Fruit fly (Drosophila melanogaster) whole organism, embryonic: ENCODE data around the gene ND-24.

ENCODE experiments used
- Ada2b ChIP-seq: fragments of 200-800 bp; sonication (Bioruptor generic); IDR thresholded peaks from 2 replicates; pipeline ENCODE4 v1.3.6; 2022; ENCODE audit warnings: missing biosample characterization, missing genetic modification characterization
- Aef1 ChIP-seq: fragments of 200-800 bp; sonication (Bioruptor generic); IDR thresholded peaks from 3 replicates; pipeline ENCODE4 v1.3.6; 2022; ENCODE audit warnings: missing biosample characterization, missing genetic modification characterization
- Asciz ChIP-seq: fragments of 200-800 bp; sonication (Bioruptor generic); optimal IDR thresholded peaks from 2 replicates; lab custom pipeline; 2017; ENCODE audit warnings: missing biosample characterization, mild to moderate bottlenecking, missing genetic modification characterization, missing genetic modification reagents
- CG10321 ChIP-seq: fragments of 200-800 bp; sonication (Bioruptor generic); IDR thresholded peaks from 2 replicates; pipeline ENCODE4 v1.3.6; 2022; ENCODE audit warnings: missing biosample characterization, missing genetic modification characterization
- CG1603 ChIP-seq: fragments of 200-800 bp; sonication (Bioruptor generic); optimal IDR thresholded peaks from 2 replicates; lab custom pipeline; 2019; ENCODE audit warnings: missing biosample characterization, mild to moderate bottlenecking, missing genetic modification characterization, moderate library complexity
- CG16779 ChIP-seq: fragments of 200-800 bp; sonication (Bioruptor generic); IDR thresholded peaks from 2 replicates; pipeline ENCODE4 v1.3.6; 2022; ENCODE audit warnings: missing biosample characterization, missing genetic modification characterization
- CG17186 ChIP-seq: fragments of 200-800 bp; sonication (Bioruptor generic); optimal IDR thresholded peaks from 3 replicates; lab custom pipeline; 2017; ENCODE audit warnings: missing biosample characterization, missing genetic modification reagents, missing genetic modification characterization
- CG17359 ChIP-seq: fragments of 200-800 bp; sonication (Bioruptor generic); optimal IDR thresholded peaks from 3 replicates; lab custom pipeline; 2018; ENCODE audit warnings: missing biosample characterization, mild to moderate bottlenecking, missing genetic modification characterization, moderate library complexity
- CG17912 ChIP-seq: fragments of 200-800 bp; sonication (Bioruptor generic); optimal IDR thresholded peaks from 2 replicates; lab custom pipeline; 2018; ENCODE audit warnings: missing biosample characterization, mild to moderate bottlenecking, missing genetic modification characterization
- CG43689 ChIP-seq: fragments of 200-800 bp; sonication (Bioruptor generic); IDR thresholded peaks from 2 replicates; pipeline ENCODE4 v1.3.6; 2022; ENCODE audit warnings: missing biosample characterization, missing genetic modification characterization
- CG5953 ChIP-seq: fragments of 200-800 bp; sonication (Bioruptor generic); IDR thresholded peaks from 2 replicates; pipeline ENCODE4 v1.3.6; 2022; ENCODE audit warnings: missing biosample characterization, missing genetic modification characterization
- CG6272 ChIP-seq: fragments of 200-800 bp; sonication (Bioruptor generic); IDR thresholded peaks from 2 replicates; pipeline ENCODE4 v1.3.6; 2022; ENCODE audit warnings: missing biosample characterization, missing genetic modification characterization
- CG6813 ChIP-seq: fragments of 200-800 bp; sonication (Bioruptor generic); optimal IDR thresholded peaks from 2 replicates; lab custom pipeline; 2017; ENCODE audit warnings: missing biosample characterization, missing genetic modification characterization, mild to moderate bottlenecking, moderate library complexity, missing genetic modification reagents
- CG7372 ChIP-seq: fragments of 200-800 bp; sonication (Bioruptor generic); IDR thresholded peaks from 2 replicates; pipeline ENCODE4 v1.3.6; 2022; ENCODE audit warnings: missing biosample characterization, missing genetic modification characterization
- CG9797 ChIP-seq: fragments of 200-800 bp; sonication (Bioruptor generic); optimal IDR thresholded peaks from 3 replicates; lab custom pipeline; 2018; ENCODE audit warnings: missing biosample characterization, mild to moderate bottlenecking, missing genetic modification characterization
- Camta ChIP-seq: fragments of 200-800 bp; sonication (Bioruptor generic); optimal IDR thresholded peaks from 2 replicates; lab custom pipeline; 2016; ENCODE audit warnings: missing biosample characterization, missing genetic modification characterization
- CrebB ChIP-seq: fragments of 200-800 bp; sonication (Bioruptor generic); optimal IDR thresholded peaks from 3 replicates; lab custom pipeline; 2018; ENCODE audit warnings: missing biosample characterization, mild to moderate bottlenecking, missing genetic modification characterization
- D19B ChIP-seq: fragments of 200-800 bp; sonication (Bioruptor generic); optimal IDR thresholded peaks from 2 replicates; lab custom pipeline; 2017; ENCODE audit warnings: missing biosample characterization, mild to moderate bottlenecking, missing genetic modification characterization
- Eip74EF ChIP-seq, 2 experiments: fragments of 200-800 bp in 1 of 2; fragments of >200 bp in 1 of 2; sonication (Bioruptor generic) in 1 of 2; optimal IDR thresholded peaks; 2 replicates each; lab custom pipeline; 2017 to 2019; ENCODE audit warnings: missing biosample characterization in 2 of 2, missing genetic modification characterization in 2 of 2, mild to moderate bottlenecking in 1 of 2, moderate library complexity in 1 of 2
- GATAe ChIP-seq: fragments of 200-800 bp; sonication (Bioruptor generic); conservative IDR thresholded peaks from 2 replicates; pipeline ENCODE4 v1.3.6; 2022; ENCODE audit warnings: missing biosample characterization, missing genetic modification characterization
- H15 ChIP-seq: fragments of 200-800 bp; sonication (Bioruptor generic); IDR thresholded peaks from 3 replicates; pipeline ENCODE4 v1.3.6; 2022; ENCODE audit warnings: missing biosample characterization, missing genetic modification characterization
- HLH54F ChIP-seq: fragments of 200-800 bp; sonication (Bioruptor generic); optimal IDR thresholded peaks from 3 replicates; lab custom pipeline; 2016; ENCODE audit warnings: missing biosample characterization, missing genetic modification characterization
- Hr39 ChIP-seq: fragments of >200 bp; optimal IDR thresholded peaks from 2 replicates; lab custom pipeline; 2017
- Lhr ChIP-seq: fragments of 200-800 bp; sonication (Bioruptor generic); optimal IDR thresholded peaks from 3 replicates; lab custom pipeline; 2017; ENCODE audit warnings: mild to moderate bottlenecking, missing biosample characterization, missing genetic modification reagents, missing genetic modification characterization
- Med ChIP-seq: fragments of 200-800 bp; sonication (Bioruptor generic); peaks from one replicate; lab custom pipeline; 2016; ENCODE audit warnings: missing biosample characterization, missing genetic modification characterization, mild to moderate bottlenecking, inconsistent platforms, moderate library complexity
- Mes4 ChIP-seq: fragments of 200-800 bp; sonication (Bioruptor generic); optimal IDR thresholded peaks from 2 replicates; lab custom pipeline; 2016; ENCODE audit warnings: missing biosample characterization, missing genetic modification characterization
- NC2α ChIP-seq: fragments of 200-800 bp; sonication (Bioruptor generic); optimal IDR thresholded peaks from 2 replicates; lab custom pipeline; 2016; ENCODE audit warnings: missing biosample characterization, missing genetic modification characterization
- ap ChIP-seq: fragments of 200-800 bp; sonication (Bioruptor generic); IDR thresholded peaks from 2 replicates; pipeline ENCODE4 v1.3.6; 2022; ENCODE audit warnings: missing biosample characterization, missing genetic modification characterization
- ato ChIP-seq: fragments of 200-800 bp; sonication (Bioruptor generic); IDR thresholded peaks from 2 replicates; pipeline ENCODE4 v1.3.6; 2022; ENCODE audit warnings: missing biosample characterization, missing genetic modification characterization; ENCODE audit not compliant: partially characterized antibody
- bcd ChIP-seq: fragments of 200-800 bp; sonication (Bioruptor generic); optimal IDR thresholded peaks from 2 replicates; lab custom pipeline; 2017; ENCODE audit warnings: missing biosample characterization, mild to moderate bottlenecking, missing genetic modification characterization
- bigmax ChIP-seq: fragments of 200-800 bp; sonication (Bioruptor generic); optimal IDR thresholded peaks from 2 replicates; lab custom pipeline; 2018; ENCODE audit warnings: missing biosample characterization, mild to moderate bottlenecking, missing genetic modification characterization
- caup ChIP-seq: fragments of 200-800 bp; sonication (Bioruptor generic); optimal IDR thresholded peaks from 3 replicates; lab custom pipeline; 2017; ENCODE audit warnings: missing biosample characterization, mild to moderate bottlenecking, missing genetic modification characterization, moderate library complexity; ENCODE audit not compliant: severe bottlenecking
- da ChIP-seq: fragments of 200-800 bp; sonication (Bioruptor generic); optimal IDR thresholded peaks from 2 replicates; lab custom pipeline; 2016; ENCODE audit warnings: missing biosample characterization, missing genetic modification characterization
- dmrt99B ChIP-seq: fragments of 200-800 bp; sonication (Bioruptor generic); optimal IDR thresholded peaks from 2 replicates; lab custom pipeline; 2018; ENCODE audit warnings: missing biosample characterization, mild to moderate bottlenecking, missing genetic modification characterization, moderate library complexity
- esg ChIP-seq: fragments of 200-800 bp; sonication (Bioruptor generic); conservative IDR thresholded peaks from 2 replicates; pipeline ENCODE4 v1.3.6; 2022; ENCODE audit warnings: missing biosample characterization, missing genetic modification characterization
- ewg ChIP-seq: fragments of 200-800 bp; sonication (Bioruptor generic); optimal IDR thresholded peaks from 3 replicates; lab custom pipeline; 2017; ENCODE audit warnings: mild to moderate bottlenecking, missing biosample characterization, missing genetic modification reagents, missing genetic modification characterization
- knrl ChIP-seq: fragments of 200-800 bp; sonication (Bioruptor generic); IDR thresholded peaks from 3 replicates; pipeline ENCODE4 v1.3.6; 2022; ENCODE audit warnings: missing biosample characterization, missing genetic modification characterization; ENCODE audit not compliant: partially characterized antibody
- otp ChIP-seq: fragments of 200-800 bp; sonication (Bioruptor generic); IDR thresholded peaks from 3 replicates; pipeline ENCODE4, ENCODE4 v1.3.6; 2022; ENCODE audit warnings: missing biosample characterization, missing genetic modification characterization
- pho ChIP-seq: fragments of 200-800 bp; sonication (Bioruptor generic); optimal IDR thresholded peaks from 2 replicates; lab custom pipeline; 2016; ENCODE audit warnings: missing biosample characterization, missing genetic modification characterization
- pum ChIP-seq: fragments of 200-800 bp; sonication (Bioruptor generic); optimal IDR thresholded peaks from 2 replicates; lab custom pipeline; 2016; ENCODE audit warnings: missing biosample characterization, missing genetic modification characterization
- ro ChIP-seq: fragments of 200-800 bp; sonication (Bioruptor generic); IDR thresholded peaks from 2 replicates; pipeline ENCODE4 v1.3.6; 2022; ENCODE audit warnings: missing biosample characterization, missing genetic modification characterization
- salm ChIP-seq: fragments of 200-800 bp; sonication (Bioruptor generic); optimal IDR thresholded peaks from 2 replicates; lab custom pipeline; 2018; ENCODE audit warnings: missing biosample characterization, mild to moderate bottlenecking, missing genetic modification characterization
- sd ChIP-seq: fragments of 200-800 bp; sonication (Bioruptor generic); optimal IDR thresholded peaks from 3 replicates; lab custom pipeline; 2018; ENCODE audit warnings: missing biosample characterization, mild to moderate bottlenecking, missing genetic modification characterization, moderate library complexity
- sens-2 ChIP-seq: fragments of 200-800 bp; sonication (Bioruptor generic); IDR thresholded peaks from 2 replicates; pipeline ENCODE4 v1.3.6; 2022; ENCODE audit warnings: missing biosample characterization, missing genetic modification characterization
- sqz ChIP-seq: fragments of 200-800 bp; sonication (Bioruptor generic); optimal IDR thresholded peaks from 3 replicates; lab custom pipeline; 2018; ENCODE audit warnings: missing biosample characterization, mild to moderate bottlenecking, missing genetic modification characterization
- stc ChIP-seq: fragments of 200-800 bp; sonication (Bioruptor generic); IDR thresholded peaks from 2 replicates; pipeline ENCODE4 v1.3.6; 2022; ENCODE audit warnings: missing biosample characterization, missing genetic modification characterization
- vvl ChIP-seq: fragments of 200-800 bp; sonication (Bioruptor generic); IDR thresholded peaks from 2 replicates; pipeline ENCODE4 v1.3.6; 2022; ENCODE audit warnings: missing biosample characterization, missing genetic modification characterization
- z ChIP-seq: fragments of 200-800 bp; sonication (Bioruptor generic); IDR thresholded peaks from 3 replicates; pipeline ENCODE4 v1.3.6; 2022; ENCODE audit warnings: missing biosample characterization, missing genetic modification characterization
- zen2 ChIP-seq: fragments of 200-800 bp; sonication (Bioruptor generic); IDR thresholded peaks from 3 replicates; pipeline ENCODE4 v1.3.6; 2022; ENCODE audit warnings: missing biosample characterization, missing genetic modification characterization; ENCODE audit not compliant: partially characterized antibody
- zf30C ChIP-seq: fragments of 200-800 bp; sonication (Bioruptor generic); optimal IDR thresholded peaks from 3 replicates; lab custom pipeline; 2018; ENCODE audit warnings: missing biosample characterization, mild to moderate bottlenecking, missing genetic modification characterization

ND-24 gene

dm6 chrX:17682745-17683505 is 51.0 kb downstream of the ND-24 start (continued):
- TF ChIP-seq CG1603 (tag; lab: Kevin White, UChicago) (no peak), CG9797 (GFP tag; lab: Kevin White, UChicago) (no peak), NC2α (GFP tag; lab: Kevin White, UChicago) (no peak), zen2 (GFP tag; lab: Robert Waterston, UW) (no peak), salm (tag; lab: Kevin White, UChicago) (peak; percentile 21), zf30C (GFP tag; lab: Kevin White, UChicago) (no peak), Hr39 (lab: Kevin White, UChicago) (no peak), Mes4 (GFP tag; lab: Kevin White, UChicago) (no peak), dmrt99B (tag; lab: Kevin White, UChicago) (peak; percentile 83), CG7372 (peak; percentile 66), Ada2b (peak; percentile 69), sd (peak; percentile 1), CG5953 (GFP tag; lab: Robert Waterston, UW) (peak; percentile 83), sqz (GFP tag; lab: Kevin White, UChicago) (peak; percentile 81), CG17912 (GFP tag; lab: Kevin White, UChicago) (no peak), Lhr (GFP tag; lab: Kevin White, UChicago) (no peak), ro (GFP tag; lab: Robert Waterston, UW) (peak; percentile 37; the same call in 1 of the 2 replicates), D19B (peak; percentile 3), da (GFP tag; lab: Kevin White, UChicago) (no peak), esg (GFP tag; lab: Robert Waterston, UW) (peak; percentile 81), GATAe (GFP tag; lab: Robert Waterston, UW) (no peak), Aef1 (GFP tag; lab: Robert Waterston, UW) (peak; percentile 86), CG6272 (GFP tag; lab: Robert Waterston, UW) (peak; percentile 70), CG6813 (GFP tag; lab: Kevin White, UChicago) (peak; percentile 55), pho (GFP tag; lab: Kevin White, UChicago) (peak; percentile 4), H15 (peak; percentile 85), z (no peak), vvl (peak; percentile 92), ap (GFP tag; lab: Robert Waterston, UW) (peak; percentile 72), stc (GFP tag; lab: Robert Waterston, UW) (peak; percentile 83), CG17359 (tag; lab: Kevin White, UChicago) (peak; percentile 83), caup (GFP tag; lab: Kevin White, UChicago) (no peak), bigmax (GFP tag; lab: Kevin White, UChicago) (no peak), CG17186 (no peak), HLH54F (GFP tag; lab: Kevin White, UChicago) (peak; percentile 19), ewg (GFP tag; lab: Kevin White, UChicago) (peak; percentile 47), bcd (peak; percentile 40), Med (GFP tag; lab: Kevin White, UChicago) (peak; percentile 83), Camta (GFP tag; lab: Kevin White, UChicago) (peak; percentile 26), otp (GFP tag; lab: Robert Waterston, UW) (peak; percentile 69), CG43689 (peak; percentile 63), CG10321 (0 out of 2 replicates have a peak, but pooled peaks have one; percentile 10), knrl (no peak), Eip74EF (GFP tag; optimal IDR thresholded peaks at IDR 0.05; lab: Kevin White, UChicago) (peak in 1 of 2 experiments; percentile 45), Asciz (peak; percentile 63), sens-2 (GFP tag; lab: Robert Waterston, UW) (peak; percentile 79), CrebB (tag; lab: Kevin White, UChicago) (no peak), pum (no peak), CG16779 (no peak), ato (GFP tag; lab: Robert Waterston, UW) (no peak)
